Fruit fly (Drosophila melanogaster): ENCODE measurements around the gene CG42846.

The CG42846 gene

dm6 chr3L:270760-271500 is 39.5 kb upstream of the CG42846 start, which contains the start of gene miple2 (continued):
- TF ChIP-seq CG9817 (tag; optimal IDR thresholded peaks at IDR 0.05) (no peak), gsb (GFP tag; IDR thresholded peaks at IDR 0.05) (no peak), NFAT (GFP tag; IDR thresholded peaks at IDR 0.05) (no peak), CG15696 (tag; optimal IDR thresholded peaks at IDR 0.05) (peak; percentile 65), CG10431 (GFP tag; optimal IDR thresholded peaks at IDR 0.05) (peak; percentile 47), emc (GFP tag; optimal IDR thresholded peaks at IDR 0.05) (no peak), zf30C (GFP tag; optimal IDR thresholded peaks at IDR 0.05) (peak; percentile 77), CG7786 (GFP tag; optimal IDR thresholded peaks at IDR 0.05) (peak; percentile 46), Chrac-16 (GFP tag; optimal IDR thresholded peaks at IDR 0.05) (no peak), CG17359 (tag; optimal IDR thresholded peaks at IDR 0.05) (peak; percentile 26), pzg (GFP tag; optimal IDR thresholded peaks at IDR 0.05) (no peak), CG30403 (GFP tag; optimal IDR thresholded peaks at IDR 0.05) (peak; percentile 63), insv (GFP tag; optimal IDR thresholded peaks at IDR 0.05) (peak in 1 of 2 experiments; percentile 3), CG2129 (GFP tag; IDR thresholded peaks at IDR 0.05; ENCODE audit: partially characterized antibody) (no peak), aop (GFP tag; IDR thresholded peaks at IDR 0.05) (no peak), sima (GFP tag; optimal IDR thresholded peaks at IDR 0.05) (no peak), Nf-YC (tag; optimal IDR thresholded peaks at IDR 0.05) (peak; percentile 35), CG11085 (GFP tag; IDR thresholded peaks at IDR 0.05) (no peak), CG7372 (GFP tag; IDR thresholded peaks at IDR 0.05) (no peak), Mes4 (GFP tag; optimal IDR thresholded peaks at IDR 0.05) (no peak), toy (GFP tag; IDR thresholded peaks at IDR 0.05) (no peak), trem (tag; optimal IDR thresholded peaks at IDR 0.05) (no peak), CoRest (tag; optimal IDR thresholded peaks at IDR 0.05) (peak; percentile 43), CG33557 (GFP tag; optimal IDR thresholded peaks at IDR 0.05) (peak; percentile 63), Mad (GFP tag; optimal IDR thresholded peaks at IDR 0.05) (peak; percentile 13), CG11504 (tag; optimal IDR thresholded peaks at IDR 0.05) (peak; percentile 53), Nf-YB (GFP tag; optimal IDR thresholded peaks at IDR 0.05) (peak; percentile 26), schlank (tag; optimal IDR thresholded peaks at IDR 0.05) (no peak), Optix (GFP tag; IDR thresholded peaks at IDR 0.05) (no peak), Hr3 (GFP tag; optimal IDR thresholded peaks at IDR 0.05) (peak; percentile 22), Sry-δ (GFP tag; optimal IDR thresholded peaks at IDR 0.05) (no peak), dmrt99B (tag; optimal IDR thresholded peaks at IDR 0.05) (peak; percentile 61), CG14441 (GFP tag; IDR thresholded peaks at IDR 0.05) (0 out of 2 replicates have a peak, but pooled peaks have one; percentile 14), GATAe (GFP tag; conservative IDR thresholded peaks at IDR 0.05) (no peak; the same call in 1 of the 2 replicates), Bteb2 (GFP tag; optimal IDR thresholded peaks at IDR 0.05) (peak; percentile 38), dimm (GFP tag; IDR thresholded peaks at IDR 0.05) (no peak), z (GFP tag; IDR thresholded peaks at IDR 0.05) (peak; percentile 98), CG10147 (GFP tag; optimal IDR thresholded peaks at IDR 0.05) (no peak), CG2116 (GFP tag; optimal IDR thresholded peaks at IDR 0.05) (peak; percentile 4), pb (GFP tag; optimal IDR thresholded peaks at IDR 0.05) (peak; percentile 49), CG14667 (GFP tag; IDR thresholded peaks at IDR 0.05) (no peak), CG7745 (tag; optimal IDR thresholded peaks at IDR 0.05) (no peak), shn (GFP tag; optimal IDR thresholded peaks at IDR 0.05) (peak; percentile 41), Xbp1 (GFP tag; optimal IDR thresholded peaks at IDR 0.05) (peak; percentile 36), Xrp1 (GFP tag; IDR thresholded peaks at IDR 0.05) (peak; percentile 60), CG17829 (tag; optimal IDR thresholded peaks at IDR 0.05) (peak; percentile 38), lmd (GFP tag; IDR thresholded peaks at IDR 0.05) (0 out of 2 replicates have a peak, but pooled peaks have one; percentile 12), CG4730 (GFP tag; IDR thresholded peaks at IDR 0.05) (no peak), CG13775 (GFP tag; optimal IDR thresholded peaks at IDR 0.05) (peak; percentile 42), Meics (GFP tag; optimal IDR thresholded peaks at IDR 0.05) (peak; percentile 60)

All from whole organism, embryonic.